Fruit fly (Drosophila melanogaster) whole organism, prepupa: ENCODE results near the gene eIF3h.

Source experiments
- CG10669 ChIP-seq: fragments of 200-800 bp; sonication (Bioruptor generic); optimal IDR thresholded peaks from 3 replicates; lab custom pipeline; 2018; ENCODE audit warnings: missing biosample characterization, mild to moderate bottlenecking, missing genetic modification characterization, moderate library complexity
- CG11294 ChIP-seq: fragments of 200-800 bp; sonication (Bioruptor generic); IDR thresholded peaks from 2 replicates; pipeline ENCODE4 v1.3.6; 2022; ENCODE audit warnings: missing biosample characterization, missing genetic modification characterization
- CG11762 ChIP-seq: fragments of 200-800 bp; sonication (Bioruptor generic); optimal IDR thresholded peaks from 3 replicates; lab custom pipeline; 2016; ENCODE audit warnings: missing biosample characterization, missing genetic modification characterization; ENCODE audit not compliant: insufficient read depth
- CG15336 ChIP-seq: fragments of 200-800 bp; sonication (Bioruptor generic); IDR thresholded peaks from 2 replicates; pipeline ENCODE4 v1.3.6; 2022; ENCODE audit warnings: missing biosample characterization, missing genetic modification characterization
- CG1621 ChIP-seq: fragments of 200-800 bp; sonication (Bioruptor generic); optimal IDR thresholded peaks from 3 replicates; lab custom pipeline; 2018; ENCODE audit warnings: missing biosample characterization, mild to moderate bottlenecking, missing genetic modification characterization
- CG16779 ChIP-seq: fragments of 200-800 bp; sonication (Bioruptor generic); optimal IDR thresholded peaks from 3 replicates; lab custom pipeline; 2017; ENCODE audit warnings: missing biosample characterization, mild to moderate bottlenecking, missing genetic modification characterization
- CG31627 ChIP-seq: fragments of 200-800 bp; sonication (Bioruptor generic); optimal IDR thresholded peaks from 3 replicates; lab custom pipeline; 2016; ENCODE audit warnings: missing biosample characterization, missing genetic modification characterization
- CG34406 ChIP-seq: fragments of 200-800 bp; sonication (Bioruptor generic); optimal IDR thresholded peaks from 3 replicates; lab custom pipeline; 2016; ENCODE audit warnings: missing biosample characterization, missing genetic modification characterization
- CG6163 ChIP-seq: fragments of 200-800 bp; sonication (Bioruptor generic); IDR thresholded peaks from 3 replicates; pipeline ENCODE4 v1.3.6; 2022; ENCODE audit warnings: missing biosample characterization, missing genetic modification characterization
- CG6792 ChIP-seq: fragments of 200-800 bp; sonication (Bioruptor generic); optimal IDR thresholded peaks from 3 replicates; lab custom pipeline; 2016; ENCODE audit warnings: missing biosample characterization, missing genetic modification characterization
- CG6854 ChIP-seq: fragments of 200-800 bp; sonication (Bioruptor generic); optimal IDR thresholded peaks from 2 replicates; lab custom pipeline; 2017; ENCODE audit warnings: missing biosample characterization, mild to moderate bottlenecking, missing genetic modification characterization
- CG7368 ChIP-seq: fragments of 200-800 bp; sonication (Bioruptor generic); optimal IDR thresholded peaks from 3 replicates; lab custom pipeline; 2016; ENCODE audit warnings: missing biosample characterization, missing genetic modification characterization
- CG8319 ChIP-seq: fragments of 200-800 bp; sonication (Bioruptor generic); optimal IDR thresholded peaks from 3 replicates; lab custom pipeline; 2016; ENCODE audit warnings: missing biosample characterization, missing genetic modification characterization
- CG8632 ChIP-seq: fragments of 200-800 bp; sonication (Bioruptor generic); optimal IDR thresholded peaks from 3 replicates; lab custom pipeline; 2016; ENCODE audit warnings: missing biosample characterization, missing genetic modification characterization
- CG9139 ChIP-seq: fragments of 200-800 bp; sonication (Bioruptor generic); optimal IDR thresholded peaks from 3 replicates; lab custom pipeline; 2017; ENCODE audit warnings: missing biosample characterization, mild to moderate bottlenecking, missing genetic modification characterization
- Eip78C ChIP-seq: fragments of 200-800 bp; sonication (Bioruptor generic); peaks from one replicate; lab custom pipeline; 2016; ENCODE audit warnings: missing biosample characterization, missing genetic modification characterization
- Eip93F ChIP-seq: fragments of 200-800 bp; sonication (Bioruptor generic); optimal IDR thresholded peaks from 2 replicates; lab custom pipeline; 2016; ENCODE audit warnings: missing biosample characterization, mild to moderate bottlenecking, missing genetic modification characterization
- Ets21C ChIP-seq: fragments of 200-800 bp; sonication (Bioruptor generic); optimal IDR thresholded peaks from 3 replicates; lab custom pipeline; 2016; ENCODE audit warnings: missing biosample characterization, missing genetic modification characterization
- Ets96B ChIP-seq: fragments of 200-800 bp; optimal IDR thresholded peaks from 2 replicates; lab custom pipeline; 2019; ENCODE audit warnings: missing biosample characterization, mild to moderate bottlenecking, missing genetic modification characterization, moderate library complexity
- Gug ChIP-seq: fragments of 200-800 bp; sonication (Bioruptor generic); IDR thresholded peaks from 2 replicates; pipeline ENCODE4 v1.3.6; 2022; ENCODE audit warnings: missing biosample characterization, missing genetic modification characterization
- Hr38 ChIP-seq: sonication (Bioruptor generic); optimal IDR thresholded peaks from 2 replicates; lab custom pipeline; 2016; ENCODE audit warnings: missing biosample characterization, missing genetic modification characterization
- Hr39 ChIP-seq: fragments of 200-800 bp; sonication (Bioruptor generic); optimal IDR thresholded peaks from 2 replicates; lab custom pipeline; 2016; ENCODE audit warnings: missing biosample characterization, missing genetic modification characterization
- Hr4 ChIP-seq: fragments of 200-800 bp; sonication (Bioruptor generic); optimal IDR thresholded peaks from 3 replicates; lab custom pipeline; 2016; ENCODE audit warnings: missing biosample characterization, missing genetic modification characterization
- Sox102F ChIP-seq: fragments of 200-800 bp; sonication (Bioruptor generic); optimal IDR thresholded peaks from 2 replicates; lab custom pipeline; 2016; ENCODE audit warnings: missing biosample characterization, mild to moderate bottlenecking, missing genetic modification characterization
- Sox14 ChIP-seq: fragments of 200-800 bp; sonication (Bioruptor generic); optimal IDR thresholded peaks from 3 replicates; lab custom pipeline; 2016; ENCODE audit warnings: missing biosample characterization, missing genetic modification characterization
- Sox15 ChIP-seq: fragments of 200-800 bp; sonication (Bioruptor generic); optimal IDR thresholded peaks from 3 replicates; lab custom pipeline; 2016; ENCODE audit warnings: missing biosample characterization, missing genetic modification characterization
- eg ChIP-seq: fragments of 200-800 bp; sonication (Bioruptor generic); IDR thresholded peaks from 3 replicates; pipeline ENCODE4 v1.3.6; 2022; ENCODE audit warnings: missing biosample characterization, missing genetic modification characterization
- esn ChIP-seq: fragments of 200-800 bp; sonication (Bioruptor generic); optimal IDR thresholded peaks from 2 replicates; lab custom pipeline; 2016; ENCODE audit warnings: missing biosample characterization, mild to moderate bottlenecking, missing genetic modification characterization, moderate library complexity
- fd59A ChIP-seq: fragments of 200-800 bp; sonication (Bioruptor generic); optimal IDR thresholded peaks from 2 replicates; lab custom pipeline; 2017; ENCODE audit warnings: missing biosample characterization, mild to moderate bottlenecking, missing genetic modification characterization, missing genetic modification reagents
- fd85E ChIP-seq: fragments of 200-800 bp; sonication (Bioruptor generic); optimal IDR thresholded peaks from 3 replicates; lab custom pipeline; 2016; ENCODE audit warnings: missing biosample characterization, missing genetic modification characterization
- fkh ChIP-seq: fragments of 200-800 bp; sonication (Bioruptor generic); optimal IDR thresholded peaks from 3 replicates; lab custom pipeline; 2017; ENCODE audit warnings: missing biosample characterization, mild to moderate bottlenecking, missing genetic modification characterization, moderate library complexity
- lz ChIP-seq: fragments of 200-800 bp; sonication (Bioruptor generic); optimal IDR thresholded peaks from 3 replicates; lab custom pipeline; 2016; ENCODE audit warnings: missing biosample characterization, missing genetic modification characterization
- salr ChIP-seq, 2 experiments: fragments of 200-800 bp; sonication (Bioruptor generic); optimal IDR thresholded peaks; 3 replicates each; lab custom pipeline; 2016 to 2018; ENCODE audit warnings: missing biosample characterization in 2 of 2, missing genetic modification characterization in 2 of 2, mild to moderate bottlenecking in 1 of 2
- spab ChIP-seq: fragments of 200-800 bp; sonication (Bioruptor generic); optimal IDR thresholded peaks from 2 replicates; lab custom pipeline; 2017; ENCODE audit warnings: missing biosample characterization, mild to moderate bottlenecking, missing genetic modification characterization, missing genetic modification reagents
- svp ChIP-seq: fragments of 200-800 bp; sonication (Bioruptor generic); peaks from one replicate; lab custom pipeline; 2016; ENCODE audit warnings: missing biosample characterization, missing genetic modification characterization

The eIF3h gene

dm6 chr2L:5029049-5029808 is 23.7 kb downstream of the eIF3h start, which contains the start of gene Col4a1:
Col4a1 (plus strand) TSS chr2L:5029609.
- no peak for TF ChIP-seq CG1621 (tag; lab: Kevin White, UChicago)
- TF ChIP-seq Ets96B (tag; lab: Kevin White, UChicago), result no peak
- no peak for TF ChIP-seq CG31627 (GFP tag; lab: Kevin White, UChicago)
- no peak for TF ChIP-seq Sox102F (GFP tag; lab: Kevin White, UChicago)
- TF ChIP-seq CG6163 (GFP tag; lab: Robert Waterston, UW), result 0 out of 3 replicates have a peak, but pooled peaks have one; percentile 22
- TF ChIP-seq fd59A (GFP tag; lab: Kevin White, UChicago), result no peak
- no peak for TF ChIP-seq CG6854 (GFP tag; lab: Kevin White, UChicago)
- TF ChIP-seq Eip78C (GFP tag; lab: Kevin White, UChicago), result peak; percentile 15
- TF ChIP-seq Ets21C, result no peak
- TF ChIP-seq eg, result 0 out of 3 replicates have a peak, but pooled peaks have one; percentile 12
- TF ChIP-seq CG8319, result no peak
- TF ChIP-seq CG16779 (tag; lab: Kevin White, UChicago), result no peak
- no peak for TF ChIP-seq Sox15 (GFP tag; lab: Kevin White, UChicago)
- TF ChIP-seq Hr39 (GFP tag; lab: Kevin White, UChicago), result no peak
- TF ChIP-seq svp, result peak; percentile 73
- no peak for TF ChIP-seq CG10669 (GFP tag; lab: Kevin White, UChicago)

dm6 chr2L:5028091-5028490 is 24.8 kb downstream of the eIF3h start, which contains the start of gene vkg:
vkg (minus strand) TSS chr2L:5028191.
- TF ChIP-seq Ets21C (no peak), Hr4 (GFP tag; lab: Kevin White, UChicago) (no peak), Hr38 (GFP tag; lab: Kevin White, UChicago) (no peak), CG9139 (no peak), CG11294 (GFP tag; lab: Robert Waterston, UW) (no peak), CG10669 (GFP tag; lab: Kevin White, UChicago) (no peak), CG8632 (GFP tag; lab: Kevin White, UChicago) (no peak), Eip93F (GFP tag; lab: Kevin White, UChicago) (no peak), Gug (GFP tag; lab: Robert Waterston, UW) (no peak), CG6854 (GFP tag; lab: Kevin White, UChicago) (no peak), fkh (GFP tag; lab: Kevin White, UChicago) (no peak), salr (GFP tag; optimal IDR thresholded peaks at IDR 0.05; lab: Kevin White, UChicago) (no peak), Sox14 (GFP tag; lab: Kevin White, UChicago) (no peak), CG11762 (no peak), spab (GFP tag; lab: Kevin White, UChicago) (no peak), CG7368 (GFP tag; lab: Kevin White, UChicago) (no peak), fd59A (GFP tag; lab: Kevin White, UChicago) (no peak), CG15336 (GFP tag; lab: Robert Waterston, UW) (no peak), CG6792 (GFP tag; lab: Kevin White, UChicago) (no peak)

- no peak for TF ChIP-seq CG6792 (GFP tag; lab: Kevin White, UChicago)
- TF ChIP-seq svp, result peak; percentile 39
- TF ChIP-seq Sox14 (GFP tag; lab: Kevin White, UChicago), result no peak
- no peak for TF ChIP-seq CG34406 (GFP tag; lab: Kevin White, UChicago)
- no peak for TF ChIP-seq lz
- TF ChIP-seq fd85E (GFP tag; lab: Kevin White, UChicago), result no peak
- no peak for TF ChIP-seq esn
- TF ChIP-seq, all 60 proteins: peak for 1
Observed at dm6 chr2L:5027321-5028069, 25.4 kb downstream of the eIF3h start.
